Worm (Caenorhabditis elegans) whole organism, L2 larva: Measurements from ENCODE around the gene C28C12.11.

Experiments
- C34F6.9 ChIP-seq: fragments of 150-350 bp; optimal IDR thresholded peaks from 2 replicates; lab custom pipeline; 2014; ENCODE audit warnings: missing biosample characterization, missing genetic modification characterization
- R02D3.7 ChIP-seq: fragments of 150-350 bp; optimal IDR thresholded peaks from 2 replicates; lab custom pipeline; 2014; ENCODE audit warnings: missing biosample characterization, missing genetic modification characterization
- Y55F3AM.14 ChIP-seq: fragments of 200-800 bp; sonication (Bioruptor generic); optimal IDR thresholded peaks from 2 replicates; lab custom pipeline; 2018; ENCODE audit warnings: mild to moderate bottlenecking, missing genetic modification characterization, missing compliant biosample characterization
- ZK546.5 ChIP-seq: sonication (generic microtip); optimal IDR thresholded peaks from 2 replicates; lab custom pipeline; 2017; ENCODE audit warnings: missing biosample characterization, missing genetic modification characterization
- aly-2 ChIP-seq: fragments of 150-350 bp; optimal IDR thresholded peaks from 2 replicates; lab custom pipeline; 2014; ENCODE audit warnings: missing biosample characterization, missing genetic modification characterization
- blmp-1 ChIP-seq: sonication (generic microtip); optimal IDR thresholded peaks from 2 replicates; lab custom pipeline; 2017; ENCODE audit warnings: missing genetic modification characterization, mild to moderate bottlenecking, missing compliant biosample characterization, antibody characterized with exemption, moderate library complexity; ENCODE audit not compliant: insufficient read depth
- ceh-16 ChIP-seq: fragments of 150-350 bp; optimal IDR thresholded peaks from 2 replicates; lab custom pipeline; 2014; ENCODE audit warnings: missing biosample characterization, missing genetic modification characterization
- ceh-82 ChIP-seq: fragments of 150-350 bp; optimal IDR thresholded peaks from 2 replicates; lab custom pipeline; 2014; ENCODE audit warnings: missing biosample characterization, missing genetic modification characterization
- dmd-4 ChIP-seq: sonication (generic microtip); optimal IDR thresholded peaks from 2 replicates; lab custom pipeline; 2017; ENCODE audit warnings: missing biosample characterization, missing genetic modification characterization
- elt-1 ChIP-seq: fragments of 150-350 bp; optimal IDR thresholded peaks from 2 replicates; lab custom pipeline; 2014; ENCODE audit warnings: missing biosample characterization, missing genetic modification characterization
- elt-3 ChIP-seq: sonication (generic microtip); optimal IDR thresholded peaks from 2 replicates; lab custom pipeline; 2017; ENCODE audit warnings: missing biosample characterization, missing genetic modification characterization
- fos-1 ChIP-seq: fragments of 150-350 bp; optimal IDR thresholded peaks from 2 replicates; lab custom pipeline; 2014; ENCODE audit warnings: missing biosample characterization, missing genetic modification characterization
- gmeb-1 ChIP-seq: fragments of 150-350 bp; optimal IDR thresholded peaks from 2 replicates; lab custom pipeline; 2014; ENCODE audit warnings: missing biosample characterization, missing genetic modification characterization
- lin-11 ChIP-seq: fragments of 150-350 bp; sonication (generic microtip); optimal IDR thresholded peaks from 2 replicates; lab custom pipeline; 2014; ENCODE audit warnings: missing biosample characterization, missing genetic modification characterization, inconsistent platforms, mixed read lengths
- lin-13 ChIP-seq: fragments of 150-350 bp; optimal IDR thresholded peaks from 2 replicates; lab custom pipeline; 2014; ENCODE audit warnings: missing biosample characterization, missing genetic modification reagents, missing genetic modification characterization
- lin-39 ChIP-seq: fragments of 150-350 bp; optimal IDR thresholded peaks from 2 replicates; lab custom pipeline; 2014; ENCODE audit warnings: missing biosample characterization, missing genetic modification reagents, missing genetic modification characterization
- lsy-2 ChIP-seq, 2 experiments: fragments of 150-350 bp in 1 of 2; sonication (generic microtip) in 1 of 2; optimal IDR thresholded peaks; 2 replicates each; lab custom pipeline; 2014 to 2017; ENCODE audit warnings: missing biosample characterization in 2 of 2, missing genetic modification characterization in 2 of 2
- mab-5 ChIP-seq: fragments of 150-350 bp; optimal IDR thresholded peaks from 2 replicates; lab custom pipeline; 2014; ENCODE audit warnings: missing biosample characterization, missing genetic modification characterization
- mbf-1 ChIP-seq: sonication (generic microtip); optimal IDR thresholded peaks from 2 replicates; lab custom pipeline; 2017; ENCODE audit warnings: missing biosample characterization, missing genetic modification characterization
- mdl-1 ChIP-seq, 2 experiments: fragments of 150-350 bp in 1 of 2; sonication (generic microtip) in 1 of 2; optimal IDR thresholded peaks; 2 replicates each; lab custom pipeline; 2017; ENCODE audit warnings: missing biosample characterization in 2 of 2, missing genetic modification characterization in 2 of 2
- nhr-10 ChIP-seq: sonication (generic microtip); optimal IDR thresholded peaks from 2 replicates; lab custom pipeline; 2017; ENCODE audit warnings: missing biosample characterization, missing genetic modification characterization
- nhr-129 ChIP-seq: fragments of 150-350 bp; optimal IDR thresholded peaks from 2 replicates; lab custom pipeline; 2014; ENCODE audit warnings: missing biosample characterization, missing genetic modification characterization
- nhr-21 ChIP-seq: fragments of 150-350 bp; optimal IDR thresholded peaks from 2 replicates; lab custom pipeline; 2014; ENCODE audit warnings: missing biosample characterization, missing genetic modification characterization
- nhr-23 ChIP-seq: fragments of 150-350 bp; optimal IDR thresholded peaks from 2 replicates; lab custom pipeline; 2014; ENCODE audit warnings: missing biosample characterization, missing genetic modification reagents, missing genetic modification characterization
- nhr-237 ChIP-seq: fragments of 150-350 bp; optimal IDR thresholded peaks from 2 replicates; lab custom pipeline; 2014; ENCODE audit warnings: missing biosample characterization, missing genetic modification characterization
- nhr-25 ChIP-seq: fragments of 150-350 bp; sonication (generic microtip); optimal IDR thresholded peaks from 3 replicates; lab custom pipeline; 2014; ENCODE audit warnings: missing biosample characterization, missing genetic modification characterization
- nhr-77 ChIP-seq: fragments of 150-350 bp; optimal IDR thresholded peaks from 2 replicates; lab custom pipeline; 2014; ENCODE audit warnings: missing biosample characterization, missing genetic modification characterization
- peb-1 ChIP-seq: fragments of 150-350 bp; optimal IDR thresholded peaks from 2 replicates; lab custom pipeline; 2014; ENCODE audit warnings: missing biosample characterization, missing genetic modification characterization
- sem-4 ChIP-seq: fragments of 150-350 bp; optimal IDR thresholded peaks from 2 replicates; lab custom pipeline; 2014; ENCODE audit warnings: missing biosample characterization, missing genetic modification reagents, missing genetic modification characterization
- skn-1 ChIP-seq: sonication (generic microtip); optimal IDR thresholded peaks from 2 replicates; lab custom pipeline; 2017; ENCODE audit warnings: missing biosample characterization, missing genetic modification characterization
- sma-3 ChIP-seq: sonication (generic microtip); optimal IDR thresholded peaks from 2 replicates; lab custom pipeline; 2016; ENCODE audit warnings: missing genetic modification reagents, missing genetic modification characterization, missing compliant biosample characterization
- sma-9 ChIP-seq, 2 experiments: fragments of 150-350 bp in 1 of 2; sonication (generic microtip) in 1 of 2; optimal IDR thresholded peaks; 2 replicates each; lab custom pipeline; 2014 to 2016; ENCODE audit warnings: missing genetic modification characterization in 2 of 2, mild to moderate bottlenecking in 1 of 2, missing biosample characterization in 1 of 2, missing compliant biosample characterization in 1 of 2, missing genetic modification reagents in 1 of 2, moderate library complexity in 1 of 2
- snpc-4 ChIP-seq: fragments of 150-350 bp; optimal IDR thresholded peaks from 2 replicates; lab custom pipeline; 2014; ENCODE audit warnings: missing biosample characterization, missing genetic modification characterization
- unc-55 ChIP-seq: fragments of 150-350 bp; sonication (generic microtip); optimal IDR thresholded peaks from 3 replicates; lab custom pipeline; 2014; ENCODE audit warnings: missing biosample characterization, missing genetic modification reagents, missing genetic modification characterization
- unc-62 ChIP-seq: fragments of 150-350 bp; optimal IDR thresholded peaks from 2 replicates; lab custom pipeline; 2014; ENCODE audit warnings: missing biosample characterization, missing genetic modification reagents, missing genetic modification characterization
- zag-1 ChIP-seq: fragments of 150-350 bp; optimal IDR thresholded peaks from 2 replicates; lab custom pipeline; 2014; ENCODE audit warnings: missing biosample characterization, missing genetic modification characterization
- ztf-11 ChIP-seq: sonication (generic microtip); optimal IDR thresholded peaks from 2 replicates; lab custom pipeline; 2017; ENCODE audit warnings: missing biosample characterization, missing genetic modification characterization

The C28C12.11 gene

DNA sequence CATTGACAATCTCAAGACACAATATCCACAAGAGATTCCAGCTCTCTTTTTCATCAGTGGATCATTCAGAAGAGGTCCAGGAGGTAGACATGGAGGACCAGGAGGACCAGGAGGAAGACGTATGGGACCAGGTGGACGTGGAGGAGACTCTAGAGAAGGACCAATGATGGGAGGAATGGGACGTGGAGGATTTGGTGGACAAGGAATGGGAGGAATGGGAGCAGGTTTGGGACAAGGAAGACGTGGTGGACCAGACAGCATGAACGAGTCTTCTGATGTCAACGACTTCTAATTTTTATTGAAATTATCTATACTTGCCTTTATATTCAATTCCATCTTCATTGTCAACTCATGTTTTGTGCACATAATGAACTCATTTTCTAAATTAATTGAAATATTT is 14.2 kb downstream of the C28C12.11 start:
- TF ChIP-seq aly-2 (tag; lab: Kevin White, UChicago): no peak
- TF ChIP-seq nhr-23 (tag; lab: Kevin White, UChicago): no peak
- no peak for TF ChIP-seq nhr-77 (tag; lab: Kevin White, UChicago)
- TF ChIP-seq dmd-4: no peak
- TF ChIP-seq nhr-129 (tag; lab: Kevin White, UChicago): no peak
- TF ChIP-seq lsy-2 (tag; optimal IDR thresholded peaks at IDR 0.05; lab: Kevin White, UChicago): no peak
- no peak for TF ChIP-seq nhr-25
- TF ChIP-seq gmeb-1 (tag; lab: Kevin White, UChicago): no peak
- no peak for TF ChIP-seq elt-3
- no peak for TF ChIP-seq unc-55 (GFP tag; lab: Kevin White, UChicago)
- TF ChIP-seq skn-1 (tag; lab: Kevin White, UChicago): no peak
- TF ChIP-seq elt-1 (tag; lab: Kevin White, UChicago): no peak
- no peak for TF ChIP-seq ceh-82 (tag; lab: Kevin White, UChicago)
- TF ChIP-seq nhr-10: no peak
- no peak for TF ChIP-seq ceh-16 (tag; lab: Kevin White, UChicago)
- no peak for TF ChIP-seq zag-1 (tag; lab: Kevin White, UChicago)
- no peak for TF ChIP-seq ztf-11 (tag; lab: Kevin White, UChicago)
- no peak for TF ChIP-seq mab-5

ce11 chrIV:8489915-8490314 is 16.1 kb downstream of the C28C12.11 start, which contains the start of gene srlf-2:
Gene srlf-2, plus strand, starts transcription at chrIV:8490215.
- TF ChIP-seq sma-3 (GFP tag; lab: Kevin White, UChicago): no peak
- TF ChIP-seq unc-55 (GFP tag; lab: Kevin White, UChicago): no peak
- no peak for TF ChIP-seq sem-4 (tag; lab: Kevin White, UChicago)
- TF ChIP-seq dmd-4: no peak
- no peak for TF ChIP-seq fos-1 (tag; lab: Kevin White, UChicago)
- no peak for TF ChIP-seq aly-2 (tag; lab: Kevin White, UChicago)
- TF ChIP-seq mab-5: no peak
- no peak for TF ChIP-seq nhr-23 (tag; lab: Kevin White, UChicago)
- TF ChIP-seq mbf-1 (tag; lab: Kevin White, UChicago): no peak
- TF ChIP-seq, all 48 proteins: peak for 0

DNA sequence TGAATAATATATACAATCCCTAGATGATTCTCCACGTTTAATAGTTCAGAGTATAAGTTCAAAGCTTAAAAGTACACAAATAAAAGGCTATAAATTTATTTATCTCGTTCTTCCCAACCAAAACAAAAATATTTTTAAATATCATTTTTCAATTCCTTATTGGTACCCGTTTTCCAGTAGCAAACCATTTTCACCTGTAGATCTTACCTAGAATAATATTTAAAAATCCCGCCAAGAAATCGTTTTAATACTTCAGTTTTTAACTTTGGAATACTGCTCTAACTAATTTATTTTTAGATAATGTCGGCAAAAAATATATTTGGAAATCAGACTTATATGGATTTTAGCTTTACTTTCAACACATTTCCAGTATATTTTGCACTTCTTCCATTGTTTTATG is 18.4 kb downstream of the C28C12.11 start, which contains the start of gene sru-7:
sru-7 (plus strand) TSS at position 301 of the 400 bp plus-strand sequence.
- no peak for TF ChIP-seq mdl-1 (tag; optimal IDR thresholded peaks at IDR 0.05; lab: Kevin White, UChicago)
- TF ChIP-seq sem-4 (tag; lab: Kevin White, UChicago): no peak

DNA sequence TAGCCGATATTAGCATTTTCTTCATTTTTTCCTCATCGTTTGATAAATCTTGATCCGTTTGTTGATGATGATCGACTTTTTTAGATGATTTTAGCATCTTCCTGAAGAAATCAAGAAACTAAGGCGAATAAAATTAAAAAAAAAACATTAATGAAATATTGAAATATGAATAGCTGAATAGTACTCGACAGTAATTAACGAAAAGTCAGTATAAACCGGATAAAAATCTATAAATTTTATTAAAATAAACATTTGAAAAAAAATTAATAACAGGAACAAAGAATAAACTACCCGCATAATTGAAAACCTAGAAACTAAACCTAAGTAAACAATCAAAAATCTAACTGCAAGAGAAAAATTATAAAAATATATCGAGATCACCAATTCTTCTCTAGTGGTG is 22.4 kb downstream of the C28C12.11 start, which contains the start of gene C28C12.12:
C28C12.12 (minus strand) TSS at position 101 of the 400 bp plus-strand sequence.
- TF ChIP-seq lin-13 (GFP tag; lab: Kevin White, UChicago): no peak
- no peak for TF ChIP-seq ceh-82 (tag; lab: Kevin White, UChicago)
- no peak for TF ChIP-seq ztf-11 (tag; lab: Kevin White, UChicago)
- no peak for TF ChIP-seq snpc-4 (tag; lab: Kevin White, UChicago)
- no peak for TF ChIP-seq ceh-16 (tag; lab: Kevin White, UChicago)

DNA sequence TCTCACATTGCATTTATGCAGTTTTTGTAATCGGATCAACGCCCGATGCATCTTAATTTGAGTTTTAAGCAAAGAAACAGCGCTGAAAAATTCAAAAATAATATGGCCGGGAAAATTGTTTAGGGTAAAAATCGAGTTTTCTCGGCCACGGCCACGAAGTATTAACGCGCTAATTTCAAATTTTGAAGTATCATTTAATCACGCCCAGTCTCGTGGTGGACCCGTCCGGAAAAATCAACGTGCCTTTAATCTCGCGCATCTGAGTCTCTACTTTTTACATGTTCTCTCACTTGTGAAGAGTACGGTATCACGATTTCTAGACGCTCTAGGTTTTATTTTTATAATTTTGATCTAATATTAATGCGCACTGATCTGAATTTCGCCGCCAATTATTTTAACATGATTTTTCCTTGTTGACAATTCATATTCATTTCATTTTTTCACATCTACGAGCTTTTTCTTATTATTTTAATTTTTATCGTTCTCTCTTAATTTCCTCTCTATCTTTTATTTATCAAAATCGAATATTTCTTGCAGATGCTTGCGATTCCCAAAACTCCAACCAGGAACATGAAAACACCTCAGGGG is 25.0 kb downstream of the C28C12.11 start, which contains the start of the genes acdh-13 and mesp-1:
acdh-13 (minus strand) TSS at position 51 of the 588 bp plus-strand sequence.
mesp-1 (plus strand) TSS at position 538 of the 588 bp plus-strand sequence.
- no peak for TF ChIP-seq Y55F3AM.14
- TF ChIP-seq unc-62 (GFP tag; lab: Kevin White, UChicago): no peak
- TF ChIP-seq gmeb-1 (tag; lab: Kevin White, UChicago): peak; percentile 87
- no peak for TF ChIP-seq nhr-23 (tag; lab: Kevin White, UChicago)
- TF ChIP-seq mbf-1 (tag; lab: Kevin White, UChicago): no peak
- peak in 1 of 2 experiments; percentile 68 for TF ChIP-seq lsy-2 (tag; optimal IDR thresholded peaks at IDR 0.05; lab: Kevin White, UChicago)
- no peak for TF ChIP-seq lin-11 (tag; lab: Kevin White, UChicago)
- TF ChIP-seq sem-4 (tag; lab: Kevin White, UChicago): no peak
- no peak for TF ChIP-seq snpc-4 (tag; lab: Kevin White, UChicago)
- no peak for TF ChIP-seq nhr-237 (tag; lab: Kevin White, UChicago)
- TF ChIP-seq mab-5: no peak
- no peak for TF ChIP-seq ceh-16 (tag; lab: Kevin White, UChicago)
- no peak for TF ChIP-seq mdl-1 (tag; optimal IDR thresholded peaks at IDR 0.05; lab: Kevin White, UChicago)
- no peak for TF ChIP-seq elt-1 (tag; lab: Kevin White, UChicago)
- peak; percentile 6 for TF ChIP-seq nhr-21
- peak; percentile 56 for TF ChIP-seq C34F6.9 (tag; lab: Kevin White, UChicago)
- TF ChIP-seq ZK546.5 (tag; lab: Kevin White, UChicago): no peak
- peak; percentile 59 for TF ChIP-seq unc-55 (GFP tag; lab: Kevin White, UChicago)
- peak; percentile 14 for TF ChIP-seq sma-3 (GFP tag; lab: Kevin White, UChicago)
- TF ChIP-seq nhr-10: no peak
- TF ChIP-seq sma-9 (GFP tag; optimal IDR thresholded peaks at IDR 0.05; lab: Kevin White, UChicago): peak; percentile 29
- no peak for TF ChIP-seq sma-9 (tag; optimal IDR thresholded peaks at IDR 0.05; lab: Kevin White, UChicago)
- TF ChIP-seq nhr-129 (tag; lab: Kevin White, UChicago): peak; percentile 11
- TF ChIP-seq R02D3.7 (tag; lab: Kevin White, UChicago): no peak
- no peak for TF ChIP-seq blmp-1 (tag; lab: Kevin White, UChicago)
- no peak for TF ChIP-seq lin-39 (tag; lab: Kevin White, UChicago)
- no peak for TF ChIP-seq dmd-4
- no peak for TF ChIP-seq zag-1 (tag; lab: Kevin White, UChicago)
- no peak for TF ChIP-seq peb-1 (tag; lab: Kevin White, UChicago)
